Worm (Caenorhabditis elegans): ENCODE measurements around the gene fbxa-81.
"Not testable (repeated sequence)": the region's sequence is repeated elsewhere in the genome, so short reads cannot be mapped to it uniquely, and the experiment has no call there.

ce11 chrX:14528399-14528798 is 13.5 kb downstream of the fbxa-81 start, which contains the start of gene nspc-19:
- not testable (repeated sequence) for TF ChIP-seq ceh-13 (GFP tag; optimal IDR thresholded peaks at IDR 0.05); scrt-1 (GFP tag; IDR thresholded peaks at IDR 0.05); F13C5.2 (tag; optimal IDR thresholded peaks at IDR 0.05); B0310.2 (tag; optimal IDR thresholded peaks at IDR 0.05); hnd-1 (tag; optimal IDR thresholded peaks at IDR 0.05); ceh-36 (tag; optimal IDR thresholded peaks at IDR 0.05); pes-1 (GFP tag; IDR thresholded peaks at IDR 0.05); ama-1 (optimal IDR thresholded peaks at IDR 0.05); aly-1 (tag; optimal IDR thresholded peaks at IDR 0.05); flt-1 (GFP tag; IDR thresholded peaks at IDR 0.05)
